Worm (Caenorhabditis elegans): ENCODE results near the gene cyp-34A5.

DNA sequence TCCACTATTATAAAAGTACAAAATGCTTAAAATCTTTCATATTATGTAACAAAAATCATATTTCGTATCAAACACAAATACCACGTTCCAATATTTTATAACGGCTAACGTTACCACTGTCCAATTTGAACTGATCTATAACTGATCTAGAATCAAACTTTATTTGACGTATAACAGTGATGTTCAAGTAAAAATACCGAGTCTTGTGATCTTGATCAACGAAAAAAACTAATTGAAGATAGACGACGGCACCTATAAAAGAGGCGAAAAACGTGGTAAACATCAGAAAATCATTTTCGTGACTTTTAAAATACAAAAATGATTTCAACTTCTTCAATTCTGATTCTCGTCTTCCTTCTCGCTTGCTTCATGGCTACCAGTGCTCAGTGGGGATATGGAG lies 30.1 kb upstream of the cyp-34A5 start, which contains the start of gene nlp-28:
- TF ChIP-seq chd-7 (tag; optimal IDR thresholded peaks at IDR 0.05) (no peak), unc-62 (GFP tag; optimal IDR thresholded peaks at IDR 0.05) (no peak)
